Worm (Caenorhabditis elegans) whole organism, L2 larva: Measurements from ENCODE around the gene pars-1.

Source experiments
- F13H6.1 ChIP-seq: sonication (generic microtip); optimal IDR thresholded peaks from 2 replicates; lab custom pipeline; 2016; ENCODE audit warnings: missing genetic modification characterization, missing compliant biosample characterization
- R02D3.7 ChIP-seq: fragments of 150-350 bp; optimal IDR thresholded peaks from 2 replicates; lab custom pipeline; 2014; ENCODE audit warnings: missing biosample characterization, missing genetic modification characterization
- ceh-16 ChIP-seq: fragments of 150-350 bp; optimal IDR thresholded peaks from 2 replicates; lab custom pipeline; 2014; ENCODE audit warnings: missing biosample characterization, missing genetic modification characterization
- lin-11 ChIP-seq: fragments of 150-350 bp; sonication (generic microtip); optimal IDR thresholded peaks from 2 replicates; lab custom pipeline; 2014; ENCODE audit warnings: missing biosample characterization, missing genetic modification characterization, inconsistent platforms, mixed read lengths
- mbf-1 ChIP-seq: sonication (generic microtip); optimal IDR thresholded peaks from 2 replicates; lab custom pipeline; 2017; ENCODE audit warnings: missing biosample characterization, missing genetic modification characterization
- mdl-1 ChIP-seq, 2 experiments: fragments of 150-350 bp in 1 of 2; sonication (generic microtip) in 1 of 2; optimal IDR thresholded peaks; 2 replicates each; lab custom pipeline; 2017; ENCODE audit warnings: missing biosample characterization in 2 of 2, missing genetic modification characterization in 2 of 2
- snpc-4 ChIP-seq: fragments of 150-350 bp; optimal IDR thresholded peaks from 2 replicates; lab custom pipeline; 2014; ENCODE audit warnings: missing biosample characterization, missing genetic modification characterization
- unc-55 ChIP-seq: fragments of 150-350 bp; sonication (generic microtip); optimal IDR thresholded peaks from 3 replicates; lab custom pipeline; 2014; ENCODE audit warnings: missing biosample characterization, missing genetic modification reagents, missing genetic modification characterization
- unc-62 ChIP-seq: fragments of 150-350 bp; optimal IDR thresholded peaks from 2 replicates; lab custom pipeline; 2014; ENCODE audit warnings: missing biosample characterization, missing genetic modification reagents, missing genetic modification characterization
- ztf-1 ChIP-seq: fragments of 200-800 bp; sonication (Bioruptor generic); conservative IDR thresholded peaks from 2 replicates; pipeline ENCODE4 v1.3.6; 2022; ENCODE audit warnings: missing genetic modification characterization, missing compliant biosample characterization
- ztf-11 ChIP-seq: sonication (generic microtip); optimal IDR thresholded peaks from 2 replicates; lab custom pipeline; 2017; ENCODE audit warnings: missing biosample characterization, missing genetic modification characterization

- no peak for TF ChIP-seq ztf-11 (tag; lab: Kevin White, UChicago)
- no peak for TF ChIP-seq unc-62 (GFP tag; lab: Kevin White, UChicago)
- no peak for TF ChIP-seq mbf-1 (tag; lab: Kevin White, UChicago)
- peak; percentile 99 for TF ChIP-seq snpc-4 (tag; lab: Kevin White, UChicago)
- TF ChIP-seq unc-55 (GFP tag; lab: Kevin White, UChicago) = peak; percentile 39
- no peak for TF ChIP-seq F13H6.1 (tag; lab: Kevin White, UChicago)
- no peak for TF ChIP-seq R02D3.7 (tag; lab: Kevin White, UChicago)
- TF ChIP-seq lin-11 (tag; lab: Kevin White, UChicago) = peak; percentile 43
- TF ChIP-seq mdl-1 (tag; optimal IDR thresholded peaks at IDR 0.05; lab: Kevin White, UChicago) = no peak
- TF ChIP-seq ztf-1 (GFP tag; lab: Robert Waterston, UW) = no peak
- TF ChIP-seq ceh-16 (tag; lab: Kevin White, UChicago) = no peak
Observed at ce11 chrIII:7278491-7278890, 39.7 kb downstream of the pars-1 start.
